Fruit fly (Drosophila melanogaster): Measurements from ENCODE around the gene Nmnat.
A peak's percentile ranks its signal among the peaks of the same experiment; 100 is the strongest.

Nmnat gene

DNA sequence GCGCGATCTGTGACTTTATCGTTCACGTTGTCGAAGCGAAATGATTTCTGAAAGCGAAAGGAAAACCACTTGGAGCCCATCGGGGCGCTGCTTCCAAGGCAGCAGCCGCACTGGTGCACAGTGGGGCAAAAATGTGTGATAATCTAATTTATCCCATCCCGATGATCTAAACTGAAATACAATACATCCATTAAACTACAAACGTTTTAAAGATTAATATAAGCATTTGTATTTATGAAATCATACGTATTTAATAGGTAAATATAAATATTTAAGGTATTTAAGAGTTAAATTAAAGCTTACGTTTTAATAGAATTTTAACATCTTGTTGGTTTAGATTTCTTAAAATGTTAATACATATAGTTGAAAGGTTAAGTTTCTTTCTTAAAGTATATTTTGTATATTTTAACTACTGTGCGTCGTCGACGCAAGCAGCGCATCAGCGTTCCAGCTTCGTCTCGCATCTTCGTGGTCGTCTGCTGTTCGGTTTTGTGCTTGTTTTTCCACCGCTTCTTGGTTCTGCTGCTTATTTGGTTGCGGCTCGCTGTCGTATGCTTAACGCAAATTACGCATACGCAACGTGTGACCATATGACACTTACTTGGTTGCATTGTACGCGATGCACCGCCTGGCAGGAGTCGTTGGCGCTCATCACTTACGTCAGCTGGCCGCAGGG, 38.9 kb upstream of the Nmnat start, which contains the start of gene CG13643 (continued):
- no peak for TF ChIP-seq HHEX (GFP tag; optimal IDR thresholded peaks at IDR 0.05)
- TF ChIP-seq ssp (GFP tag; IDR thresholded peaks at IDR 0.05) = no peak
- TF ChIP-seq CG17359 (tag; optimal IDR thresholded peaks at IDR 0.05) = no peak
- no peak for TF ChIP-seq odd (GFP tag; optimal IDR thresholded peaks at IDR 0.05)
- TF ChIP-seq hb (GFP tag; IDR thresholded peaks at IDR 0.05; ENCODE audit: partially characterized antibody) = no peak
- no peak for TF ChIP-seq zfh2 (GFP tag; optimal IDR thresholded peaks at IDR 0.05)
- TF ChIP-seq maf-S (GFP tag; optimal IDR thresholded peaks at IDR 0.05) = no peak
- TF ChIP-seq CG32532 (GFP tag; IDR thresholded peaks at IDR 0.05) = no peak
- no peak for TF ChIP-seq Neu2 (GFP tag; optimal IDR thresholded peaks at IDR 0.05; ENCODE audit: borderline replicate concordance)
- peak; percentile 76 for TF ChIP-seq Deaf1 (tag; optimal IDR thresholded peaks at IDR 0.05)
- TF ChIP-seq CG2202 (tag; optimal IDR thresholded peaks at IDR 0.05) = no peak
- TF ChIP-seq CG3065 (GFP tag; optimal IDR thresholded peaks at IDR 0.05) = no peak
- TF ChIP-seq amos (GFP tag; IDR thresholded peaks at IDR 0.05; ENCODE audit: partially characterized antibody) = no peak
- TF ChIP-seq lilli (GFP tag; optimal IDR thresholded peaks at IDR 0.05) = no peak
- TF ChIP-seq Asciz (GFP tag; optimal IDR thresholded peaks at IDR 0.05) = peak; percentile 11
- no peak for TF ChIP-seq HLH4C (GFP tag; IDR thresholded peaks at IDR 0.05; ENCODE audit: partially characterized antibody)
- TF ChIP-seq CG18476 (GFP tag; optimal IDR thresholded peaks at IDR 0.05) = no peak
- TF ChIP-seq trh (GFP tag; optimal IDR thresholded peaks at IDR 0.05) = no peak
- no peak for TF ChIP-seq dmrt99B (tag; optimal IDR thresholded peaks at IDR 0.05)
- TF ChIP-seq CG8089 (GFP tag; optimal IDR thresholded peaks at IDR 0.05) = no peak
- no peak for TF ChIP-seq Bteb2 (GFP tag; optimal IDR thresholded peaks at IDR 0.05)
- no peak for TF ChIP-seq Lim3 (GFP tag; IDR thresholded peaks at IDR 0.05)
- TF ChIP-seq emc (GFP tag; optimal IDR thresholded peaks at IDR 0.05) = no peak
- peak; percentile 13 for TF ChIP-seq CG9727 (GFP tag; optimal IDR thresholded peaks at IDR 0.05)
- TF ChIP-seq gsb (GFP tag; IDR thresholded peaks at IDR 0.05) = no peak
- TF ChIP-seq CG10959 (GFP tag; IDR thresholded peaks at IDR 0.05) = no peak
- no peak for TF ChIP-seq CG32772 (GFP tag; IDR thresholded peaks at IDR 0.05)
- TF ChIP-seq CG4360 (GFP tag; IDR thresholded peaks at IDR 0.05) = no peak
- TF ChIP-seq CG6765 (GFP tag; optimal IDR thresholded peaks at IDR 0.05) = no peak
- no peak for TF ChIP-seq tio (GFP tag; optimal IDR thresholded peaks at IDR 0.05)
- TF ChIP-seq CG7786 (GFP tag; optimal IDR thresholded peaks at IDR 0.05) = no peak
- no peak for TF ChIP-seq GATAe (GFP tag; conservative IDR thresholded peaks at IDR 0.05)
- no peak for TF ChIP-seq CG16813 (GFP tag; IDR thresholded peaks at IDR 0.05; ENCODE audit: partially characterized antibody)
- TF ChIP-seq CG13296 (GFP tag; optimal IDR thresholded peaks at IDR 0.05) = no peak
- no peak for TF ChIP-seq Sry-δ (GFP tag; optimal IDR thresholded peaks at IDR 0.05)
- no peak for TF ChIP-seq CHES-1-like (GFP tag; optimal IDR thresholded peaks at IDR 0.05)
- peak; percentile 55; the same call in 1 of the 2 replicates for TF ChIP-seq CG31441 (GFP tag; IDR thresholded peaks at IDR 0.05)
- no peak for TF ChIP-seq NC2β (GFP tag; optimal IDR thresholded peaks at IDR 0.05)
- no peak for TF ChIP-seq CG1647 (GFP tag; optimal IDR thresholded peaks at IDR 0.05)
- no peak for TF ChIP-seq abd-A (tag; optimal IDR thresholded peaks at IDR 0.05)
- TF ChIP-seq Blimp-1 (GFP tag; optimal IDR thresholded peaks at IDR 0.05) = peak; percentile 64
- TF ChIP-seq dimm (GFP tag; IDR thresholded peaks at IDR 0.05) = no peak
- no peak for TF ChIP-seq CG12299 (tag; optimal IDR thresholded peaks at IDR 0.05)
- no peak for TF ChIP-seq hbn (GFP tag; IDR thresholded peaks at IDR 0.05; ENCODE audit: partially characterized antibody)
- TF ChIP-seq TFAM (GFP tag; optimal IDR thresholded peaks at IDR 0.05) = no peak
- TF ChIP-seq CG30403 (GFP tag; optimal IDR thresholded peaks at IDR 0.05) = no peak
- TF ChIP-seq gcm2 (GFP tag; optimal IDR thresholded peaks at IDR 0.05) = no peak
- no peak for TF ChIP-seq CG10274 (GFP tag; optimal IDR thresholded peaks at IDR 0.05)
- TF ChIP-seq bowl (GFP tag; IDR thresholded peaks at IDR 0.05) = no peak
- TF ChIP-seq BEAF-32 (GFP tag; optimal IDR thresholded peaks at IDR 0.05) = no peak
